Worm (Caenorhabditis elegans) whole organism, late embryonic: Measurements from ENCODE around the gene mod-1.

Source experiments
- ceh-24 ChIP-seq: sonication (generic microtip); optimal IDR thresholded peaks from 2 replicates; lab custom pipeline; 2016; ENCODE audit warnings: mild to moderate bottlenecking, missing genetic modification characterization, missing compliant biosample characterization
- ceh-30 ChIP-seq: fragments of 150-350 bp; optimal IDR thresholded peaks from 2 replicates; lab custom pipeline; 2014; ENCODE audit warnings: missing biosample characterization, missing genetic modification characterization
- elt-2 ChIP-seq: sonication (generic microtip); optimal IDR thresholded peaks from 2 replicates; lab custom pipeline; 2016; ENCODE audit warnings: missing genetic modification reagents, missing genetic modification characterization, missing compliant biosample characterization
- ets-4 ChIP-seq: sonication (generic microtip); optimal IDR thresholded peaks from 2 replicates; lab custom pipeline; 2016; ENCODE audit warnings: missing genetic modification characterization, missing compliant biosample characterization
- fkh-10 ChIP-seq: fragments of 150-350 bp; optimal IDR thresholded peaks from 2 replicates; lab custom pipeline; 2014; ENCODE audit warnings: missing biosample characterization, missing genetic modification reagents, missing genetic modification characterization
- pha-4 ChIP-seq: fragments of 150-350 bp; optimal IDR thresholded peaks from 2 replicates; lab custom pipeline; 2018; ENCODE audit warnings: missing biosample characterization, missing genetic modification reagents, missing genetic modification characterization
- unc-86 ChIP-seq: sonication (generic microtip); optimal IDR thresholded peaks from 2 replicates; lab custom pipeline; 2016; ENCODE audit warnings: missing genetic modification characterization, missing compliant biosample characterization

ce11 chrV:8947499-8947898 lies 33.7 kb upstream of the mod-1 start, which contains the start of gene gck-1:
- TF ChIP-seq ceh-24 (tag; lab: Kevin White, UChicago): no peak
- TF ChIP-seq ets-4 (tag; lab: Kevin White, UChicago): no peak
- TF ChIP-seq ceh-30 (tag; lab: Kevin White, UChicago): no peak
- TF ChIP-seq unc-86 (tag; lab: Kevin White, UChicago): no peak
- TF ChIP-seq pha-4 (tag; lab: Kevin White, UChicago): no peak
- no peak for TF ChIP-seq fkh-10 (GFP tag; lab: Kevin White, UChicago)
- TF ChIP-seq elt-2: no peak
